Fruit fly (Drosophila melanogaster) whole organism, embryonic: ENCODE measurements around the gene CG13928.

Source experiments
- CG11093 ChIP-seq: fragments of 200-800 bp; sonication (Bioruptor generic); IDR thresholded peaks from 3 replicates; pipeline ENCODE4 v1.3.6; 2022; ENCODE audit warnings: missing biosample characterization, missing genetic modification characterization
- CG11398 ChIP-seq: fragments of 200-800 bp; sonication (Bioruptor generic); optimal IDR thresholded peaks from 2 replicates; lab custom pipeline; 2016; ENCODE audit warnings: missing biosample characterization, missing genetic modification characterization
- CG11695 ChIP-seq: fragments of 200-800 bp; sonication (Bioruptor generic); IDR thresholded peaks from 3 replicates; pipeline ENCODE4 v1.3.6; 2022; ENCODE audit warnings: missing biosample characterization, missing genetic modification characterization
- CG12155 ChIP-seq: fragments of 200-800 bp; sonication (Bioruptor generic); optimal IDR thresholded peaks from 3 replicates; lab custom pipeline; 2016; ENCODE audit warnings: missing biosample characterization, missing genetic modification characterization
- CG1233 ChIP-seq: fragments of 200-800 bp; sonication (Bioruptor generic); optimal IDR thresholded peaks from 4 replicates; lab custom pipeline; 2018; ENCODE audit warnings: missing biosample characterization, mild to moderate bottlenecking, missing genetic modification characterization
- CG12942 ChIP-seq: fragments of 200-800 bp; sonication (Bioruptor generic); optimal IDR thresholded peaks from 3 replicates; lab custom pipeline; 2016; ENCODE audit warnings: missing biosample characterization, missing genetic modification characterization
- CG13123 ChIP-seq: fragments of 200-800 bp; sonication (Bioruptor generic); optimal IDR thresholded peaks from 2 replicates; lab custom pipeline; 2016; ENCODE audit warnings: missing biosample characterization, missing genetic modification characterization
- CG13894 ChIP-seq: fragments of 200-800 bp; sonication (Bioruptor generic); optimal IDR thresholded peaks from 3 replicates; lab custom pipeline; 2018; ENCODE audit warnings: missing biosample characterization, mild to moderate bottlenecking, missing genetic modification characterization, moderate library complexity
- CG14710 ChIP-seq: fragments of 200-800 bp; sonication (Bioruptor generic); optimal IDR thresholded peaks from 3 replicates; lab custom pipeline; 2019; ENCODE audit warnings: missing biosample characterization, mild to moderate bottlenecking, missing genetic modification characterization, moderate library complexity
- CG1647 ChIP-seq: fragments of 200-800 bp; sonication (Bioruptor generic); optimal IDR thresholded peaks from 3 replicates; lab custom pipeline; 2016; ENCODE audit warnings: missing biosample characterization, missing genetic modification characterization
- CG1832 ChIP-seq: fragments of 200-800 bp; sonication (Bioruptor generic); optimal IDR thresholded peaks from 2 replicates; lab custom pipeline; 2017; ENCODE audit warnings: missing biosample characterization, mild to moderate bottlenecking, missing genetic modification characterization, inconsistent platforms
- CG2120 ChIP-seq: fragments of 200-800 bp; sonication (Bioruptor generic); optimal IDR thresholded peaks from 3 replicates; lab custom pipeline; 2016; ENCODE audit warnings: missing biosample characterization, missing genetic modification characterization
- CG2889 ChIP-seq: fragments of 200-800 bp; sonication (Bioruptor generic); IDR thresholded peaks from 3 replicates; pipeline ENCODE4 v1.3.6; 2022; ENCODE audit warnings: missing biosample characterization, missing genetic modification characterization
- CG30431 ChIP-seq: fragments of 200-800 bp; sonication (Bioruptor generic); optimal IDR thresholded peaks from 2 replicates; lab custom pipeline; 2017; ENCODE audit warnings: missing biosample characterization, missing genetic modification characterization
- CG31224 ChIP-seq: fragments of 200-800 bp; sonication (Bioruptor generic); IDR thresholded peaks from 2 replicates; pipeline ENCODE4 v1.3.6; 2022; ENCODE audit warnings: missing biosample characterization, missing genetic modification characterization
- CG3163 ChIP-seq: fragments of 200-800 bp; sonication (Bioruptor generic); optimal IDR thresholded peaks from 3 replicates; lab custom pipeline; 2016; ENCODE audit warnings: missing biosample characterization, missing genetic modification characterization
- CG42726 ChIP-seq: fragments of 200-800 bp; sonication (Bioruptor generic); IDR thresholded peaks from 2 replicates; pipeline ENCODE4 v1.3.6; 2022; ENCODE audit warnings: missing biosample characterization, missing genetic modification characterization; ENCODE audit not compliant: partially characterized antibody
- CG6254 ChIP-seq: fragments of 200-800 bp; sonication (Bioruptor generic); optimal IDR thresholded peaks from 3 replicates; lab custom pipeline; 2017; ENCODE audit warnings: mild to moderate bottlenecking, missing biosample characterization, missing genetic modification reagents, missing genetic modification characterization
- CG6689 ChIP-seq: fragments of 200-800 bp; sonication (Bioruptor generic); IDR thresholded peaks from 2 replicates; pipeline ENCODE4 v1.3.6; 2022; ENCODE audit warnings: missing biosample characterization, missing genetic modification characterization
- CG6813 ChIP-seq: fragments of 200-800 bp; sonication (Bioruptor generic); optimal IDR thresholded peaks from 2 replicates; lab custom pipeline; 2017; ENCODE audit warnings: missing biosample characterization, missing genetic modification characterization, mild to moderate bottlenecking, moderate library complexity, missing genetic modification reagents
- CG7556 ChIP-seq: fragments of 200-800 bp; sonication (Bioruptor generic); optimal IDR thresholded peaks from 2 replicates; lab custom pipeline; 2017; ENCODE audit warnings: missing biosample characterization, mild to moderate bottlenecking, missing genetic modification characterization
- CG7786 ChIP-seq: fragments of 200-800 bp; sonication (Bioruptor generic); optimal IDR thresholded peaks from 2 replicates; lab custom pipeline; 2016; ENCODE audit warnings: missing biosample characterization, missing genetic modification characterization
- CG7928 ChIP-seq: fragments of 200-800 bp; sonication (Bioruptor generic); optimal IDR thresholded peaks from 2 replicates; lab custom pipeline; 2017; ENCODE audit warnings: missing biosample characterization, mild to moderate bottlenecking, missing genetic modification characterization
- CG8290 ChIP-seq, 3 experiments: fragments of 200-800 bp; sonication (Bioruptor generic); optimal IDR thresholded peaks; 2 replicates each; lab custom pipeline; 2016 to 2019; ENCODE audit warnings: missing biosample characterization in 3 of 3, missing genetic modification characterization in 3 of 3, mild to moderate bottlenecking in 2 of 3, moderate library complexity in 1 of 3
- CG8944 ChIP-seq: fragments of 200-800 bp; sonication (Bioruptor generic); optimal IDR thresholded peaks from 3 replicates; lab custom pipeline; 2016; ENCODE audit warnings: missing biosample characterization, missing genetic modification characterization
- CoRest ChIP-seq: fragments of 200-800 bp; sonication (Bioruptor generic); optimal IDR thresholded peaks from 3 replicates; lab custom pipeline; 2018; ENCODE audit warnings: missing biosample characterization, mild to moderate bottlenecking, missing genetic modification characterization, moderate library complexity
- Dip2 ChIP-seq: fragments of 200-800 bp; sonication (Bioruptor generic); IDR thresholded peaks from 2 replicates; pipeline ENCODE4 v1.3.6; 2022; ENCODE audit warnings: missing biosample characterization, missing genetic modification characterization
- Drgx ChIP-seq: fragments of 200-800 bp; sonication (Bioruptor generic); IDR thresholded peaks from 2 replicates; pipeline ENCODE4 v1.3.6; 2022; ENCODE audit warnings: missing biosample characterization, missing genetic modification characterization
- MBD-R2 ChIP-seq: fragments of 200-800 bp; sonication (Bioruptor generic); IDR thresholded peaks from 2 replicates; pipeline ENCODE4 v1.3.6; 2022; ENCODE audit warnings: missing biosample characterization, missing genetic modification characterization
- Max ChIP-seq: fragments of 200-800 bp; sonication (Bioruptor generic); optimal IDR thresholded peaks from 2 replicates; lab custom pipeline; 2016; ENCODE audit warnings: missing biosample characterization, mild to moderate bottlenecking, missing genetic modification characterization
- Meics ChIP-seq: fragments of 200-800 bp; sonication (Bioruptor generic); optimal IDR thresholded peaks from 2 replicates; lab custom pipeline; 2017; ENCODE audit warnings: missing biosample characterization, mild to moderate bottlenecking, missing genetic modification characterization
- NFAT ChIP-seq: fragments of 200-800 bp; sonication (Bioruptor generic); IDR thresholded peaks from 2 replicates; pipeline ENCODE4 v1.3.6; 2022; ENCODE audit warnings: missing biosample characterization, missing genetic modification characterization
- Nf-YB ChIP-seq: fragments of 200-800 bp; sonication (Bioruptor generic); optimal IDR thresholded peaks from 3 replicates; lab custom pipeline; 2019; ENCODE audit warnings: missing biosample characterization, mild to moderate bottlenecking, missing genetic modification characterization, moderate library complexity
- Trl ChIP-seq, 3 experiments: fragments of >200 bp in 2 of 3; fragments of 200-800 bp in 1 of 3; sonication (Bioruptor generic) in 1 of 3; optimal IDR thresholded peaks; 2 replicates in 1 of 3; 3 replicates in 2 of 3; lab custom pipeline; 2016 to 2017; ENCODE audit warnings: missing biosample characterization in 1 of 3, missing genetic modification characterization in 1 of 3
- aop ChIP-seq: fragments of 200-800 bp; sonication (Bioruptor generic); IDR thresholded peaks from 2 replicates; pipeline ENCODE4 v1.3.6; 2022; ENCODE audit warnings: missing biosample characterization, missing genetic modification characterization
- bbx ChIP-seq: fragments of 200-800 bp; sonication (Bioruptor generic); IDR thresholded peaks from 2 replicates; pipeline ENCODE4 v1.3.6; 2022; ENCODE audit warnings: missing biosample characterization, missing genetic modification characterization; ENCODE audit not compliant: partially characterized antibody
- br ChIP-seq: fragments of >200 bp; optimal IDR thresholded peaks from 2 replicates; lab custom pipeline; 2017
- caup ChIP-seq: fragments of 200-800 bp; sonication (Bioruptor generic); optimal IDR thresholded peaks from 3 replicates; lab custom pipeline; 2017; ENCODE audit warnings: missing biosample characterization, mild to moderate bottlenecking, missing genetic modification characterization, moderate library complexity; ENCODE audit not compliant: severe bottlenecking
- crol ChIP-seq: fragments of 200-800 bp; sonication (Bioruptor generic); IDR thresholded peaks from 2 replicates; pipeline ENCODE4 v1.3.6; 2022; ENCODE audit warnings: missing biosample characterization, missing genetic modification characterization
- ewg ChIP-seq: fragments of 200-800 bp; sonication (Bioruptor generic); optimal IDR thresholded peaks from 3 replicates; lab custom pipeline; 2017; ENCODE audit warnings: mild to moderate bottlenecking, missing biosample characterization, missing genetic modification reagents, missing genetic modification characterization
- fd3F ChIP-seq: fragments of 200-800 bp; sonication (Bioruptor generic); optimal IDR thresholded peaks from 2 replicates; lab custom pipeline; 2018; ENCODE audit warnings: missing biosample characterization, mild to moderate bottlenecking, missing genetic modification characterization, moderate library complexity
- kay ChIP-seq: fragments of 200-800 bp; sonication (Bioruptor generic); optimal IDR thresholded peaks from 2 replicates; lab custom pipeline; 2016; ENCODE audit warnings: missing biosample characterization, missing genetic modification characterization
- pb ChIP-seq: fragments of 200-800 bp; sonication (Bioruptor generic); optimal IDR thresholded peaks from 3 replicates; lab custom pipeline; 2016; ENCODE audit warnings: missing biosample characterization, missing genetic modification characterization
- repo ChIP-seq: fragments of 200-800 bp; sonication (Bioruptor generic); optimal IDR thresholded peaks from 2 replicates; lab custom pipeline; 2016; ENCODE audit warnings: missing biosample characterization, missing genetic modification characterization
- ro ChIP-seq: fragments of 200-800 bp; sonication (Bioruptor generic); IDR thresholded peaks from 2 replicates; pipeline ENCODE4 v1.3.6; 2022; ENCODE audit warnings: missing biosample characterization, missing genetic modification characterization
- row ChIP-seq: fragments of 200-800 bp; sonication (Bioruptor generic); IDR thresholded peaks from 3 replicates; pipeline ENCODE4 v1.3.6; 2022; ENCODE audit warnings: missing biosample characterization, missing genetic modification characterization
- stc ChIP-seq: fragments of 200-800 bp; sonication (Bioruptor generic); IDR thresholded peaks from 2 replicates; pipeline ENCODE4 v1.3.6; 2022; ENCODE audit warnings: missing biosample characterization, missing genetic modification characterization
- tio ChIP-seq: fragments of 200-800 bp; sonication (Bioruptor generic); optimal IDR thresholded peaks from 2 replicates; lab custom pipeline; 2017; ENCODE audit warnings: missing biosample characterization, missing genetic modification characterization, inconsistent platforms
- twi ChIP-seq: fragments of 200-800 bp; optimal IDR thresholded peaks from 2 replicates; lab custom pipeline; 2019; ENCODE audit warnings: missing biosample characterization, mild to moderate bottlenecking, missing genetic modification characterization, moderate library complexity

The CG13928 gene

dm6 chr3L:1591692-1592371, 36.3 kb downstream of the CG13928 start (continued):
- TF ChIP-seq NFAT (GFP tag; lab: Robert Waterston, UW), result 0 out of 2 replicates have a peak, but pooled peaks have one; percentile 41
- TF ChIP-seq CG30431 (GFP tag; lab: Kevin White, UChicago), result no peak
- no peak for TF ChIP-seq tio (GFP tag; lab: Kevin White, UChicago)
- peak; percentile 12 for TF ChIP-seq CG13123
- no peak for TF ChIP-seq CG11093
- TF ChIP-seq ewg (GFP tag; lab: Kevin White, UChicago), result no peak
- TF ChIP-seq stc, result peak; percentile 67
- TF ChIP-seq CG2889 (GFP tag; lab: Robert Waterston, UW), result peak; percentile 31; the same call in 1 of the 3 replicates
- no peak for TF ChIP-seq br (lab: Kevin White, UChicago)
- TF ChIP-seq CG14710 (tag; lab: Kevin White, UChicago), result peak; percentile 1
- TF ChIP-seq CG31224 (GFP tag; lab: Robert Waterston, UW), result peak; percentile 37; the same call in 1 of the 2 replicates
- TF ChIP-seq CG8290 (GFP tag; optimal IDR thresholded peaks at IDR 0.05; lab: Kevin White, UChicago), result no peak
- TF ChIP-seq CG8290 (tag; optimal IDR thresholded peaks at IDR 0.05; lab: Kevin White, UChicago), result no peak
- no peak for TF ChIP-seq twi
- TF ChIP-seq fd3F (GFP tag; lab: Kevin White, UChicago), result peak; percentile 75
- no peak for TF ChIP-seq row
- peak; percentile 95 for TF ChIP-seq caup (GFP tag; lab: Kevin White, UChicago)
- no peak for TF ChIP-seq Dip2 (GFP tag; lab: Robert Waterston, UW)
- TF ChIP-seq CG6813, result peak; percentile 95
- TF ChIP-seq Trl (optimal IDR thresholded peaks at IDR 0.05; lab: Kevin White, UChicago), result no peak
- TF ChIP-seq Trl (GFP tag; optimal IDR thresholded peaks at IDR 0.05; lab: Kevin White, UChicago), result peak; percentile 73
- no peak for TF ChIP-seq CG6254 (GFP tag; lab: Kevin White, UChicago)
- TF ChIP-seq repo (GFP tag; lab: Kevin White, UChicago), result peak; percentile 69
- TF ChIP-seq ro, result no peak
- no peak for TF ChIP-seq bbx (GFP tag; lab: Robert Waterston, UW)
- no peak for TF ChIP-seq Nf-YB (GFP tag; lab: Kevin White, UChicago)
- no peak for TF ChIP-seq crol (GFP tag; lab: Robert Waterston, UW)
- TF ChIP-seq Max (GFP tag; lab: Kevin White, UChicago), result peak; percentile 62
- peak; percentile 16 for TF ChIP-seq CG3163
- peak; percentile 65 for TF ChIP-seq CG7556 (GFP tag; lab: Kevin White, UChicago)
- peak; percentile 33 for TF ChIP-seq pb (GFP tag; lab: Kevin White, UChicago)
- TF ChIP-seq Meics (GFP tag; lab: Kevin White, UChicago), result peak; percentile 90
- TF ChIP-seq CG7786 (GFP tag; lab: Kevin White, UChicago), result peak; percentile 38
- peak; percentile 38 for TF ChIP-seq CG12942
- no peak; the same call in 1 of the 2 replicates for TF ChIP-seq MBD-R2 (GFP tag; lab: Robert Waterston, UW)
- TF ChIP-seq kay (GFP tag; lab: Kevin White, UChicago), result peak; percentile 30
- TF ChIP-seq CG1647 (GFP tag; lab: Kevin White, UChicago), result peak; percentile 81
- peak; percentile 46 for TF ChIP-seq CG12155 (GFP tag; lab: Kevin White, UChicago)
- peak; percentile 29; the same call in 1 of the 2 replicates for TF ChIP-seq Drgx (GFP tag; lab: Robert Waterston, UW)
- peak; percentile 69; the same call in 1 of the 3 replicates for TF ChIP-seq CG11695 (GFP tag; lab: Robert Waterston, UW)
- TF ChIP-seq CG7928 (GFP tag; lab: Kevin White, UChicago), result peak; percentile 64
- TF ChIP-seq CG1832 (GFP tag; lab: Kevin White, UChicago), result no peak
- peak; percentile 79 for TF ChIP-seq CG1233
- peak; percentile 43 for TF ChIP-seq CG11398 (GFP tag; lab: Kevin White, UChicago)
- no peak for TF ChIP-seq CG13894 (tag; lab: Kevin White, UChicago)
- TF ChIP-seq CG42726 (GFP tag; lab: Robert Waterston, UW), result no peak
- TF ChIP-seq CG6689 (GFP tag; lab: Robert Waterston, UW), result peak; percentile 36; the same call in 1 of the 2 replicates
- TF ChIP-seq CoRest (tag; lab: Kevin White, UChicago), result peak; percentile 62
- TF ChIP-seq aop (GFP tag; lab: Robert Waterston, UW), result no peak
- peak; percentile 3 for TF ChIP-seq CG8944
- peak; percentile 86 for TF ChIP-seq CG2120 (GFP tag; lab: Kevin White, UChicago)
